Worm (Caenorhabditis elegans) whole organism, early embryonic: ENCODE measurements around the gene srd-7.

Source experiments
- B0310.2 ChIP-seq: sonication (generic microtip); optimal IDR thresholded peaks from 2 replicates; lab custom pipeline; 2016; ENCODE audit warnings: mild to moderate bottlenecking, missing genetic modification characterization, missing compliant biosample characterization
- ama-1 ChIP-seq: fragments of 150-350 bp; optimal IDR thresholded peaks from 2 replicates; lab custom pipeline; 2014
- hmbx-1 ChIP-seq: sonication (generic microtip); optimal IDR thresholded peaks from 2 replicates; lab custom pipeline; 2016; ENCODE audit warnings: mild to moderate bottlenecking, missing genetic modification characterization, missing compliant biosample characterization
- tbx-37 ChIP-seq: fragments of 200-800 bp; sonication (Bioruptor generic); conservative IDR thresholded peaks from 2 replicates; pipeline ENCODE4 v1.3.6; 2022; ENCODE audit warnings: missing genetic modification reagents, missing genetic modification characterization, missing compliant biosample characterization

DNA sequence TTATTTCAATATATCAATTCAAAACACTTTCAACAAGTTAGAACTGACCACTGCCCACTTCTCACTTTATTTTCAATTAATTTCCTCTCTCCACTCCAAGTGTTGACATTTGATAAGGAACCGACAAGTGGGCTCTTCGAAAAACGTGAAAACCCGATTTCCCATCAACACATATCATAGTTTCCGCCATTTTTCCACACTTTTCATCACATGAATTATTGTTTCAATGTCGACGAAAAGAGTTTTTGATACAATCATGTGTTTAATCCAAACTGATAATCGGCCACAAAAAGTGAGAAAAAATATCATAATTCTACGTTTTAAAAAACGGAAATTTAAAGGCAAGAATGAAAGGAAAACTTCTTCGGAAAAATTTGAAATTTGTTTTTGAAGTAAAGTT, 9.0 kb upstream of the srd-7 start:
- TF ChIP-seq ama-1 (lab: Kevin White, UChicago) (no peak), tbx-37 (GFP tag; lab: Robert Waterston, UW) (no peak), B0310.2 (tag; lab: Kevin White, UChicago) (no peak), hmbx-1 (no peak)
